Worm (Caenorhabditis elegans) whole organism, young adult: Measurements from ENCODE around the gene ahsa-1.

Experiments used
- F57C9.4 ChIP-seq: sonication (generic microtip); optimal IDR thresholded peaks from 2 replicates; lab custom pipeline; 2017; ENCODE audit warnings: mild to moderate bottlenecking, missing genetic modification characterization, missing compliant biosample characterization
- ceh-27 ChIP-seq: fragments of 200-800 bp; sonication (Bioruptor generic); optimal IDR thresholded peaks from 2 replicates; lab custom pipeline; 2018; ENCODE audit warnings: mild to moderate bottlenecking, missing genetic modification characterization, moderate library complexity, missing compliant biosample characterization
- unc-130 ChIP-seq: sonication (generic microtip); optimal IDR thresholded peaks from 2 replicates; lab custom pipeline; 2016; ENCODE audit warnings: missing genetic modification reagents, missing genetic modification characterization, missing compliant biosample characterization

- TF ChIP-seq ceh-27 (GFP tag; lab: Kevin White, UChicago) = no peak
- no peak for TF ChIP-seq unc-130 (GFP tag; lab: Kevin White, UChicago)
- no peak for TF ChIP-seq F57C9.4
Observed at ce11 chrV:15048107-15048506, 37.1 kb downstream of the ahsa-1 start, which contains the start of gene sdc-3.
